Fruit fly (Drosophila melanogaster) whole organism, embryonic: ENCODE data around the gene mfr.

Experiments used
- Ada2b ChIP-seq: fragments of 200-800 bp; sonication (Bioruptor generic); IDR thresholded peaks from 2 replicates; pipeline ENCODE4 v1.3.6; 2022; ENCODE audit warnings: missing biosample characterization, missing genetic modification characterization
- CG10321 ChIP-seq: fragments of 200-800 bp; sonication (Bioruptor generic); IDR thresholded peaks from 2 replicates; pipeline ENCODE4 v1.3.6; 2022; ENCODE audit warnings: missing biosample characterization, missing genetic modification characterization
- CG10366 ChIP-seq: fragments of 200-800 bp; sonication (Bioruptor generic); IDR thresholded peaks from 2 replicates; pipeline ENCODE4 v1.3.6; 2022; ENCODE audit warnings: missing biosample characterization, missing genetic modification characterization
- CG11723 ChIP-seq: fragments of 200-800 bp; sonication (Bioruptor generic); optimal IDR thresholded peaks from 2 replicates; lab custom pipeline; 2017; ENCODE audit warnings: missing biosample characterization, mild to moderate bottlenecking, missing genetic modification characterization
- CG15269 ChIP-seq: fragments of 200-800 bp; sonication (Bioruptor generic); optimal IDR thresholded peaks from 2 replicates; lab custom pipeline; 2018; ENCODE audit warnings: missing biosample characterization, mild to moderate bottlenecking, missing genetic modification characterization, moderate library complexity
- CG1647 ChIP-seq: fragments of 200-800 bp; sonication (Bioruptor generic); optimal IDR thresholded peaks from 3 replicates; lab custom pipeline; 2016; ENCODE audit warnings: missing biosample characterization, missing genetic modification characterization
- CG16815 ChIP-seq: fragments of 200-800 bp; sonication (Bioruptor generic); optimal IDR thresholded peaks from 3 replicates; lab custom pipeline; 2017; ENCODE audit warnings: missing biosample characterization, mild to moderate bottlenecking, missing genetic modification characterization
- CG17361 ChIP-seq: fragments of 200-800 bp; sonication (Bioruptor generic); IDR thresholded peaks from 3 replicates; pipeline ENCODE4 v1.3.6; 2022; ENCODE audit warnings: missing biosample characterization, missing genetic modification characterization
- CG18262 ChIP-seq: fragments of 200-800 bp; optimal IDR thresholded peaks from 3 replicates; lab custom pipeline; 2019; ENCODE audit warnings: missing biosample characterization, mild to moderate bottlenecking, missing genetic modification characterization, moderate library complexity
- CG2129 ChIP-seq: fragments of 200-800 bp; sonication (Bioruptor generic); IDR thresholded peaks from 2 replicates; pipeline ENCODE4 v1.3.6; 2022; ENCODE audit warnings: missing biosample characterization, missing genetic modification characterization; ENCODE audit not compliant: partially characterized antibody
- CG2875 ChIP-seq: fragments of 200-800 bp; sonication (Bioruptor generic); optimal IDR thresholded peaks from 2 replicates; lab custom pipeline; 2017; ENCODE audit warnings: missing biosample characterization, mild to moderate bottlenecking, missing genetic modification characterization, missing genetic modification reagents
- CG30403 ChIP-seq: fragments of 200-800 bp; sonication (Bioruptor generic); optimal IDR thresholded peaks from 3 replicates; lab custom pipeline; 2016; ENCODE audit warnings: missing biosample characterization, missing genetic modification characterization
- CG31441 ChIP-seq: fragments of 200-800 bp; sonication (Bioruptor generic); IDR thresholded peaks from 2 replicates; pipeline ENCODE4 v1.3.6; 2022; ENCODE audit warnings: missing biosample characterization, missing genetic modification characterization
- CG3847 ChIP-seq: fragments of 200-800 bp; sonication (Bioruptor generic); IDR thresholded peaks from 2 replicates; pipeline ENCODE4 v1.3.6; 2022; ENCODE audit warnings: missing biosample characterization, missing genetic modification characterization
- CG43689 ChIP-seq: fragments of 200-800 bp; sonication (Bioruptor generic); IDR thresholded peaks from 2 replicates; pipeline ENCODE4 v1.3.6; 2022; ENCODE audit warnings: missing biosample characterization, missing genetic modification characterization
- CG7372 ChIP-seq: fragments of 200-800 bp; sonication (Bioruptor generic); IDR thresholded peaks from 2 replicates; pipeline ENCODE4 v1.3.6; 2022; ENCODE audit warnings: missing biosample characterization, missing genetic modification characterization
- CG8765 ChIP-seq: fragments of 200-800 bp; sonication (Bioruptor generic); IDR thresholded peaks from 2 replicates; pipeline ENCODE4 v1.3.6; 2022; ENCODE audit warnings: missing biosample characterization, missing genetic modification characterization
- CkIIα-i1 ChIP-seq: fragments of 200-800 bp; sonication (Bioruptor generic); IDR thresholded peaks from 2 replicates; pipeline ENCODE4 v1.3.6; 2022; ENCODE audit warnings: missing biosample characterization, missing genetic modification characterization
- Fer2 ChIP-seq: fragments of 200-800 bp; sonication (Bioruptor generic); optimal IDR thresholded peaks from 2 replicates; lab custom pipeline; 2018; ENCODE audit warnings: missing biosample characterization, mild to moderate bottlenecking, missing genetic modification characterization, moderate library complexity
- Fer3 ChIP-seq: fragments of 200-800 bp; sonication (Bioruptor generic); optimal IDR thresholded peaks from 2 replicates; lab custom pipeline; 2018; ENCODE audit warnings: missing biosample characterization, mild to moderate bottlenecking, missing genetic modification characterization, moderate library complexity
- HLH54F ChIP-seq: fragments of 200-800 bp; sonication (Bioruptor generic); optimal IDR thresholded peaks from 3 replicates; lab custom pipeline; 2016; ENCODE audit warnings: missing biosample characterization, missing genetic modification characterization
- HmgZ ChIP-seq: fragments of 200-800 bp; sonication (Bioruptor generic); optimal IDR thresholded peaks from 2 replicates; lab custom pipeline; 2018; ENCODE audit warnings: missing biosample characterization, mild to moderate bottlenecking, missing genetic modification characterization
- Hmr ChIP-seq: fragments of 200-800 bp; sonication (Bioruptor generic); optimal IDR thresholded peaks from 3 replicates; lab custom pipeline; 2017; ENCODE audit warnings: mild to moderate bottlenecking, missing biosample characterization, missing genetic modification reagents, missing genetic modification characterization
- Hr39 ChIP-seq: fragments of >200 bp; optimal IDR thresholded peaks from 2 replicates; lab custom pipeline; 2017
- PHDP ChIP-seq: fragments of 200-800 bp; sonication (Bioruptor generic); optimal IDR thresholded peaks from 3 replicates; lab custom pipeline; 2018; ENCODE audit warnings: missing biosample characterization, mild to moderate bottlenecking, missing genetic modification characterization, moderate library complexity
- Scr ChIP-seq: fragments of 200-800 bp; sonication (Bioruptor generic); IDR thresholded peaks from 2 replicates; pipeline ENCODE4 v1.3.6; 2022; ENCODE audit warnings: missing biosample characterization, missing genetic modification characterization; ENCODE audit not compliant: partially characterized antibody
- Usf ChIP-seq: fragments of 200-800 bp; sonication (Bioruptor generic); optimal IDR thresholded peaks from 2 replicates; lab custom pipeline; 2017; ENCODE audit warnings: missing genotype, missing biosample characterization, missing genetic modification characterization
- Vsx1 ChIP-seq: fragments of 200-800 bp; sonication (Bioruptor generic); optimal IDR thresholded peaks from 2 replicates; lab custom pipeline; 2017; ENCODE audit warnings: missing biosample characterization, mild to moderate bottlenecking, missing genetic modification characterization, missing genetic modification reagents
- al ChIP-seq: fragments of 200-800 bp; sonication (Bioruptor generic); IDR thresholded peaks from 2 replicates; pipeline ENCODE4 v1.3.6; 2022; ENCODE audit warnings: missing biosample characterization, missing genetic modification characterization
- ap ChIP-seq: fragments of 200-800 bp; sonication (Bioruptor generic); IDR thresholded peaks from 2 replicates; pipeline ENCODE4 v1.3.6; 2022; ENCODE audit warnings: missing biosample characterization, missing genetic modification characterization
- ara ChIP-seq: fragments of 200-800 bp; sonication (Bioruptor generic); IDR thresholded peaks from 2 replicates; pipeline ENCODE4 v1.3.6; 2022; ENCODE audit warnings: missing biosample characterization, missing genetic modification characterization
- bab2 ChIP-seq: fragments of 200-800 bp; sonication (Bioruptor generic); optimal IDR thresholded peaks from 2 replicates; lab custom pipeline; 2016; ENCODE audit warnings: missing biosample characterization, missing genetic modification characterization
- bbx ChIP-seq: fragments of 200-800 bp; sonication (Bioruptor generic); IDR thresholded peaks from 2 replicates; pipeline ENCODE4 v1.3.6; 2022; ENCODE audit warnings: missing biosample characterization, missing genetic modification characterization; ENCODE audit not compliant: partially characterized antibody
- bcd ChIP-seq: fragments of 200-800 bp; sonication (Bioruptor generic); optimal IDR thresholded peaks from 2 replicates; lab custom pipeline; 2017; ENCODE audit warnings: missing biosample characterization, mild to moderate bottlenecking, missing genetic modification characterization
- btn ChIP-seq: fragments of 200-800 bp; sonication (Bioruptor generic); optimal IDR thresholded peaks from 2 replicates; lab custom pipeline; 2016; ENCODE audit warnings: missing biosample characterization, missing genetic modification characterization
- cg ChIP-seq: fragments of 200-800 bp; sonication (Bioruptor generic); optimal IDR thresholded peaks from 3 replicates; lab custom pipeline; 2019; ENCODE audit warnings: missing biosample characterization, mild to moderate bottlenecking, missing genetic modification characterization, moderate library complexity
- da ChIP-seq: fragments of 200-800 bp; sonication (Bioruptor generic); optimal IDR thresholded peaks from 2 replicates; lab custom pipeline; 2016; ENCODE audit warnings: missing biosample characterization, missing genetic modification characterization
- emc ChIP-seq: fragments of 200-800 bp; sonication (Bioruptor generic); optimal IDR thresholded peaks from 2 replicates; lab custom pipeline; 2016; ENCODE audit warnings: missing biosample characterization, missing genetic modification characterization
- fd64A ChIP-seq: fragments of 200-800 bp; sonication (Bioruptor generic); optimal IDR thresholded peaks from 3 replicates; lab custom pipeline; 2018; ENCODE audit warnings: missing biosample characterization, mild to moderate bottlenecking, missing genetic modification characterization
- gem ChIP-seq: fragments of 200-800 bp; sonication (Bioruptor generic); optimal IDR thresholded peaks from 2 replicates; lab custom pipeline; 2019; ENCODE audit warnings: missing biosample characterization, mild to moderate bottlenecking, missing genetic modification characterization, moderate library complexity
- gsb ChIP-seq: fragments of 200-800 bp; sonication (Bioruptor generic); IDR thresholded peaks from 2 replicates; pipeline ENCODE4 v1.3.6; 2022; ENCODE audit warnings: missing biosample characterization, missing genetic modification characterization
- hbn ChIP-seq: fragments of 200-800 bp; sonication (Bioruptor generic); IDR thresholded peaks from 2 replicates; pipeline ENCODE4 v1.3.6; 2022; ENCODE audit warnings: missing biosample characterization, missing genetic modification characterization; ENCODE audit not compliant: partially characterized antibody
- insv ChIP-seq, 2 experiments: fragments of 200-800 bp; sonication (Bioruptor generic); optimal IDR thresholded peaks; 3 replicates each; lab custom pipeline; 2016 to 2018; ENCODE audit warnings: missing biosample characterization in 2 of 2, missing genetic modification characterization in 2 of 2
- kah ChIP-seq: fragments of 200-800 bp; sonication (Bioruptor generic); optimal IDR thresholded peaks from 2 replicates; lab custom pipeline; 2018; ENCODE audit warnings: missing biosample characterization, mild to moderate bottlenecking, missing genetic modification characterization
- ken ChIP-seq: fragments of 200-800 bp; sonication (Bioruptor generic); IDR thresholded peaks from 3 replicates; pipeline ENCODE4 v1.3.6; 2022; ENCODE audit warnings: missing biosample characterization, missing genetic modification characterization
- lov ChIP-seq, 2 experiments: fragments of 200-800 bp in 1 of 2; fragments of >200 bp in 1 of 2; sonication (Bioruptor generic) in 1 of 2; IDR thresholded peaks in 1 of 2; optimal IDR thresholded peaks in 1 of 2; 2 replicates in 1 of 2; 3 replicates in 1 of 2; pipeline versions ENCODE4 v1.3.6 to Lab custom; 2017 to 2022; ENCODE audit warnings: missing biosample characterization in 1 of 2, missing genetic modification characterization in 1 of 2
- sc ChIP-seq, 3 experiments: fragments of >200 bp in 2 of 3; fragments of 200-800 bp in 1 of 3; sonication (Bioruptor generic) in 1 of 3; optimal IDR thresholded peaks; 2 replicates in 2 of 3; 3 replicates in 1 of 3; lab custom pipeline; 2017; ENCODE audit warnings: mild to moderate bottlenecking in 1 of 3, missing biosample characterization in 1 of 3, missing genetic modification characterization in 1 of 3, missing genetic modification reagents in 1 of 3
- stc ChIP-seq: fragments of 200-800 bp; sonication (Bioruptor generic); IDR thresholded peaks from 2 replicates; pipeline ENCODE4 v1.3.6; 2022; ENCODE audit warnings: missing biosample characterization, missing genetic modification characterization
- tgo ChIP-seq: fragments of 200-800 bp; sonication (Bioruptor generic); IDR thresholded peaks from 3 replicates; pipeline ENCODE4 v1.3.6; 2022; ENCODE audit warnings: missing biosample characterization, missing genetic modification characterization
- zen2 ChIP-seq: fragments of 200-800 bp; sonication (Bioruptor generic); IDR thresholded peaks from 3 replicates; pipeline ENCODE4 v1.3.6; 2022; ENCODE audit warnings: missing biosample characterization, missing genetic modification characterization; ENCODE audit not compliant: partially characterized antibody

Gene mfr

dm6 chr3L:8929527-8929926 lies 17.1 kb upstream of the mfr start (continued):
- TF ChIP-seq Ada2b (0 out of 2 replicates have a peak, but pooled peaks have one; percentile 20), CG11723 (GFP tag; lab: Kevin White, UChicago) (no peak), insv (GFP tag; optimal IDR thresholded peaks at IDR 0.05; lab: Kevin White, UChicago) (no peak), gsb (no peak), Fer2 (tag; lab: Kevin White, UChicago) (no peak), CG15269 (tag; lab: Kevin White, UChicago) (peak; percentile 20), CG17361 (0 out of 3 replicates have a peak, but pooled peaks have one; percentile 17), Scr (GFP tag; lab: Robert Waterston, UW) (no peak), PHDP (tag; lab: Kevin White, UChicago) (no peak), gem (peak; percentile 19), CG18262 (tag; lab: Kevin White, UChicago) (peak; percentile 14)

- TF ChIP-seq CG7372 (GFP tag; lab: Robert Waterston, UW), result no peak
- no peak for TF ChIP-seq tgo (GFP tag; lab: Robert Waterston, UW)
- TF ChIP-seq zen2 (GFP tag; lab: Robert Waterston, UW), result no peak
- TF ChIP-seq Fer3 (tag; lab: Kevin White, UChicago), result no peak
- peak; percentile 2 for TF ChIP-seq CG1647 (GFP tag; lab: Kevin White, UChicago)
- no peak for TF ChIP-seq kah (GFP tag; lab: Kevin White, UChicago)
- TF ChIP-seq CG30403 (GFP tag; lab: Kevin White, UChicago), result no peak
- 0 out of 2 replicates have a peak, but pooled peaks have one; percentile 35 for TF ChIP-seq CG31441
- TF ChIP-seq bbx (GFP tag; lab: Robert Waterston, UW), result no peak
- TF ChIP-seq sc (optimal IDR thresholded peaks at IDR 0.05; lab: Kevin White, UChicago), result no peak
- TF ChIP-seq sc (GFP tag; optimal IDR thresholded peaks at IDR 0.05; lab: Kevin White, UChicago), result peak; percentile 39
- TF ChIP-seq CG43689, result no peak
- peak; percentile 3 for TF ChIP-seq Vsx1 (GFP tag; lab: Kevin White, UChicago)
- TF ChIP-seq CG3847 (GFP tag; lab: Robert Waterston, UW), result no peak
- peak; percentile 69 for TF ChIP-seq ara (GFP tag; lab: Robert Waterston, UW)
- no peak for TF ChIP-seq hbn (GFP tag; lab: Robert Waterston, UW)
- no peak for TF ChIP-seq bcd
- TF ChIP-seq lov (optimal IDR thresholded peaks at IDR 0.05; lab: Kevin White, UChicago), result no peak
- TF ChIP-seq lov (GFP tag; IDR thresholded peaks at IDR 0.05; lab: Robert Waterston, UW), result no peak
- no peak for TF ChIP-seq CkIIα-i1
- peak; percentile 78 for TF ChIP-seq fd64A (GFP tag; lab: Kevin White, UChicago)
- no peak for TF ChIP-seq HmgZ (tag; lab: Kevin White, UChicago)
- no peak for TF ChIP-seq emc (GFP tag; lab: Kevin White, UChicago)
- TF ChIP-seq stc (GFP tag; lab: Robert Waterston, UW), result no peak
- no peak for TF ChIP-seq al (GFP tag; lab: Robert Waterston, UW)
- no peak for TF ChIP-seq Hr39
- TF ChIP-seq cg (GFP tag; lab: Kevin White, UChicago), result no peak
- TF ChIP-seq btn (GFP tag; lab: Kevin White, UChicago), result no peak
- TF ChIP-seq CG2129 (GFP tag; lab: Robert Waterston, UW), result no peak
- no peak for TF ChIP-seq CG16815 (GFP tag; lab: Kevin White, UChicago)
- peak; percentile 59 for TF ChIP-seq ken (GFP tag; lab: Robert Waterston, UW)
- TF ChIP-seq ap (GFP tag; lab: Robert Waterston, UW), result no peak
- no peak for TF ChIP-seq da (GFP tag; lab: Kevin White, UChicago)
- TF ChIP-seq CG10366, result no peak
- TF ChIP-seq Usf, result no peak
- no peak for TF ChIP-seq HLH54F (GFP tag; lab: Kevin White, UChicago)
- no peak for TF ChIP-seq CG8765 (GFP tag; lab: Robert Waterston, UW)
- TF ChIP-seq CG10321, result no peak
- TF ChIP-seq bab2 (GFP tag; lab: Kevin White, UChicago), result peak; percentile 10
- no peak for TF ChIP-seq Hmr (GFP tag; lab: Kevin White, UChicago)
- peak; percentile 83 for TF ChIP-seq CG2875 (GFP tag; lab: Kevin White, UChicago)
Observed at dm6 chr3L:8925679-8926078, 13.2 kb upstream of the mfr start.
